Fruit fly (Drosophila melanogaster): ENCODE results near the gene Vps16B.

The Vps16B gene

DNA sequence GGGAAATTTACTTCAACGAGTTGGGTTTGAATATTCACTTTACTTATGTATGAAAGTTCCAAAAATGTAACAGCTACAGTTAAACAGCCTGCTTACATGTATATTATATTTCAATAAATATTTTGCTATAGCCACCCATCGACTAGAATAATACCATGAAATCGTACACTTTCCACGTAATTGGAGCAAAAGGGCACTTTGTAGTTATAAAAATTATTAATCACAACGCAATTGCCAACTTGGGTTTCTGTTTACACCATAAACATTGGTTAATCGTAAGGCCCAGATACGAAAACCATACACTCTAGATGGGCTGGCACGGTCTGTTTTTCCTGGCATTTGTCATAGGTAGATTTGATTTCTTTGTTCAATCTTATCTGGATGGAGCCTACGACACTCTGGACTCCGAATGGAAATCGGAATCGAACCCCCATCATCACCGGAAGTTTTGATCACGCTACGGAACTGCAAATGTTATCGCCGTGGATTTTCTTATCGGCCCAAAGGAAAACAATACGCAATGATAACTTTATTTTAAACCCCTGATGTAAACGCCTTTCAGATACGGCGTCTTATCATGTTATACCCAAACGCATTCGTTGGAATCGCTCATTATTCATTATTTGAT is 35.7 kb downstream of the Vps16B start, which contains the start of gene fig:
fig (minus strand) TSS at position 51 of the 628 bp plus-strand sequence.
- TF ChIP-seq Hr83 (GFP tag; optimal IDR thresholded peaks at IDR 0.05; ENCODE audit: poor library complexity, severe bottlenecking) (peak; percentile 36), Dif (GFP tag; optimal IDR thresholded peaks at IDR 0.05; ENCODE audit: partially characterized antibody) (no peak), h (GFP tag; optimal IDR thresholded peaks at IDR 0.05) (peak; percentile 33), Rel (GFP tag; optimal IDR thresholded peaks at IDR 0.05) (no peak), Rel (tag; optimal IDR thresholded peaks at IDR 0.05) (peak; percentile 63), Sp1 (GFP tag; optimal IDR thresholded peaks at IDR 0.05) (no peak)

- TF ChIP-seq OdsH (GFP tag; optimal IDR thresholded peaks at IDR 0.05) (no peak), tai (GFP tag; optimal IDR thresholded peaks at IDR 0.05) (no peak), foxo (GFP tag; optimal IDR thresholded peaks at IDR 0.05) (peak in 1 of 2 experiments; percentile 6), Hr78 (GFP tag; optimal IDR thresholded peaks at IDR 0.05) (no peak)
These were observed 37.3 kb downstream of the Vps16B start for dm6 chr3R:29778985-29779298.

- TF ChIP-seq CG32264 (GFP tag; optimal IDR thresholded peaks at IDR 0.05) = no peak
- peak in 1 of 2 experiments; percentile 45 for TF ChIP-seq foxo (GFP tag; optimal IDR thresholded peaks at IDR 0.05)
- no peak for TF ChIP-seq Rel (GFP tag; optimal IDR thresholded peaks at IDR 0.05)
- TF ChIP-seq Rel (tag; optimal IDR thresholded peaks at IDR 0.05) = peak; percentile 83
- no peak for TF ChIP-seq tai (GFP tag; optimal IDR thresholded peaks at IDR 0.05)
- no peak for TF ChIP-seq Dif (GFP tag; optimal IDR thresholded peaks at IDR 0.05; ENCODE audit: partially characterized antibody)
- TF ChIP-seq dmrt93B (GFP tag; optimal IDR thresholded peaks at IDR 0.05) = peak; percentile 14
- TF ChIP-seq fru (GFP tag; optimal IDR thresholded peaks at IDR 0.05) = peak; percentile 54
- peak; percentile 28 for TF ChIP-seq HLH106 (tag; optimal IDR thresholded peaks at IDR 0.05)
- TF ChIP-seq Sp1 (GFP tag; optimal IDR thresholded peaks at IDR 0.05) = peak; percentile 17
- TF ChIP-seq woc (GFP tag; optimal IDR thresholded peaks at IDR 0.05) = peak; percentile 86
- TF ChIP-seq Hr78 (GFP tag; optimal IDR thresholded peaks at IDR 0.05) = no peak
- peak; percentile 38 for TF ChIP-seq pan (optimal IDR thresholded peaks at IDR 0.05)
- TF ChIP-seq GATAd (GFP tag; optimal IDR thresholded peaks at IDR 0.05) = no peak
- peak; percentile 0 for TF ChIP-seq brk (GFP tag; optimal IDR thresholded peaks at IDR 0.05)
- peak; percentile 49 for TF ChIP-seq Jra (GFP tag; optimal IDR thresholded peaks at IDR 0.05)
- TF ChIP-seq OdsH (GFP tag; optimal IDR thresholded peaks at IDR 0.05) = peak; percentile 29
- peak; percentile 57 for TF ChIP-seq Dfd (GFP tag; optimal IDR thresholded peaks at IDR 0.05)
- peak; percentile 41 for TF ChIP-seq rgr (GFP tag; optimal IDR thresholded peaks at IDR 0.05)
- peak; percentile 39 for TF ChIP-seq ey (GFP tag; optimal IDR thresholded peaks at IDR 0.05)
- TF ChIP-seq psq (GFP tag; optimal IDR thresholded peaks at IDR 0.05) = peak; percentile 34
- TF ChIP-seq h (GFP tag; optimal IDR thresholded peaks at IDR 0.05) = peak; percentile 33
- TF ChIP-seq br (GFP tag; optimal IDR thresholded peaks at IDR 0.05) = peak; percentile 53
These were observed 37.9 kb downstream of the Vps16B start for dm6 chr3R:29778139-29778984.

- TF ChIP-seq GATAd (GFP tag; optimal IDR thresholded peaks at IDR 0.05) (no peak), Hr78 (GFP tag; optimal IDR thresholded peaks at IDR 0.05) (no peak), dl (GFP tag; optimal IDR thresholded peaks at IDR 0.05; ENCODE audit: insufficient read depth in 1 of 2, partially characterized antibody in 2 of 2) (no peak), psq (GFP tag; optimal IDR thresholded peaks at IDR 0.05) (no peak), dmrt93B (GFP tag; optimal IDR thresholded peaks at IDR 0.05) (no peak), sage (GFP tag; optimal IDR thresholded peaks at IDR 0.05) (no peak), OdsH (GFP tag; optimal IDR thresholded peaks at IDR 0.05) (no peak), CG32264 (GFP tag; optimal IDR thresholded peaks at IDR 0.05) (no peak), Jra (GFP tag; optimal IDR thresholded peaks at IDR 0.05) (no peak), CrebA (GFP tag; optimal IDR thresholded peaks at IDR 0.05; ENCODE audit: borderline replicate concordance) (no peak)
These were observed 39.0 kb downstream of the Vps16B start for dm6 chr3R:29777213-29777612.
